Worm (Caenorhabditis elegans) whole organism, early embryonic: Measurements from ENCODE around the gene C47E8.11.
A peak's percentile ranks its signal among the peaks of the same experiment; 100 is the strongest.

ENCODE experiments used
- B0310.2 ChIP-seq: sonication (generic microtip); optimal IDR thresholded peaks from 2 replicates; lab custom pipeline; 2016; ENCODE audit warnings: mild to moderate bottlenecking, missing genetic modification characterization, missing compliant biosample characterization
- F13C5.2 ChIP-seq: sonication (generic microtip); optimal IDR thresholded peaks from 2 replicates; lab custom pipeline; 2017; ENCODE audit warnings: mild to moderate bottlenecking, missing genetic modification characterization, inconsistent platforms, missing compliant biosample characterization
- aly-1 ChIP-seq: sonication (generic microtip); optimal IDR thresholded peaks from 2 replicates; lab custom pipeline; 2016; ENCODE audit warnings: missing genetic modification characterization, missing compliant biosample characterization
- ama-1 ChIP-seq: fragments of 150-350 bp; optimal IDR thresholded peaks from 2 replicates; lab custom pipeline; 2014
- ceh-13 ChIP-seq: fragments of 200-800 bp; sonication (Bioruptor generic); optimal IDR thresholded peaks from 2 replicates; lab custom pipeline; 2018; ENCODE audit warnings: mild to moderate bottlenecking, missing genetic modification characterization, missing compliant biosample characterization
- ceh-36 ChIP-seq: sonication (generic microtip); optimal IDR thresholded peaks from 2 replicates; lab custom pipeline; 2016; ENCODE audit warnings: missing genetic modification characterization, inconsistent platforms, missing compliant biosample characterization
- ets-7 ChIP-seq: sonication (generic microtip); optimal IDR thresholded peaks from 2 replicates; lab custom pipeline; 2016; ENCODE audit warnings: missing genotype, missing genetic modification characterization, missing compliant biosample characterization
- flt-1 ChIP-seq: fragments of 200-800 bp; sonication (Bioruptor generic); IDR thresholded peaks from 2 replicates; pipeline ENCODE4 v1.3.6; 2022; ENCODE audit warnings: missing genetic modification characterization, missing compliant biosample characterization
- hmbx-1 ChIP-seq: sonication (generic microtip); optimal IDR thresholded peaks from 2 replicates; lab custom pipeline; 2016; ENCODE audit warnings: mild to moderate bottlenecking, missing genetic modification characterization, missing compliant biosample characterization
- hmg-4 ChIP-seq: fragments of 200-800 bp; sonication (Bioruptor generic); optimal IDR thresholded peaks from 2 replicates; lab custom pipeline; 2018; ENCODE audit warnings: mild to moderate bottlenecking, missing genetic modification characterization, missing compliant biosample characterization
- hnd-1 ChIP-seq: sonication (generic microtip); optimal IDR thresholded peaks from 2 replicates; lab custom pipeline; 2016; ENCODE audit warnings: missing genetic modification characterization, missing compliant biosample characterization
- pes-1 ChIP-seq: fragments of 200-800 bp; sonication (Bioruptor generic); IDR thresholded peaks from 2 replicates; pipeline ENCODE4 v1.3.6; 2022; ENCODE audit warnings: missing genetic modification reagents, missing genetic modification characterization, missing compliant biosample characterization
- scrt-1 ChIP-seq: fragments of 200-800 bp; sonication (Bioruptor generic); IDR thresholded peaks from 2 replicates; pipeline ENCODE4 v1.3.6; 2022; ENCODE audit warnings: missing genetic modification characterization, missing compliant biosample characterization
- sea-1 ChIP-seq: fragments of 200-800 bp; sonication (Bioruptor generic); conservative IDR thresholded peaks from 2 replicates; pipeline ENCODE4 v1.3.6; 2022; ENCODE audit warnings: missing genetic modification characterization, missing compliant biosample characterization
- tbx-11 ChIP-seq: fragments of 200-800 bp; sonication (Bioruptor generic); IDR thresholded peaks from 2 replicates; pipeline ENCODE4 v1.3.6; 2022; ENCODE audit warnings: missing genetic modification characterization, missing compliant biosample characterization
- tbx-37 ChIP-seq: fragments of 200-800 bp; sonication (Bioruptor generic); conservative IDR thresholded peaks from 2 replicates; pipeline ENCODE4 v1.3.6; 2022; ENCODE audit warnings: missing genetic modification reagents, missing genetic modification characterization, missing compliant biosample characterization
- tra-4 ChIP-seq: sonication (generic microtip); optimal IDR thresholded peaks from 2 replicates; lab custom pipeline; 2017; ENCODE audit warnings: missing genetic modification characterization, missing compliant biosample characterization

Gene C47E8.11

ce11 chrV:14688097-14688912 lies at the start of gene C47E8.11:
C47E8.11 (plus strand) TSS chrV:14688616.
- peak; percentile 58 for TF ChIP-seq ama-1 (lab: Kevin White, UChicago)
- no peak for TF ChIP-seq B0310.2 (tag; lab: Kevin White, UChicago)
- no peak for TF ChIP-seq flt-1 (GFP tag; lab: Robert Waterston, UW)
- peak; percentile 30 for TF ChIP-seq ets-7 (tag; lab: Kevin White, UChicago)
- TF ChIP-seq aly-1 (tag; lab: Kevin White, UChicago), result no peak

ce11 chrV:14640071-14640470 lies 48.3 kb upstream of the C47E8.11 start, which contains the start of gene F43D2.7:
F43D2.7 (minus strand) TSS chrV:14640171.
- TF ChIP-seq aly-1 (tag; lab: Kevin White, UChicago), result no peak
- TF ChIP-seq ama-1 (lab: Kevin White, UChicago), result no peak
- TF ChIP-seq tbx-11 (GFP tag; lab: Robert Waterston, UW), result no peak
- TF ChIP-seq scrt-1 (GFP tag; lab: Robert Waterston, UW), result no peak
- no peak for TF ChIP-seq hmg-4 (GFP tag; lab: Kevin White, UChicago)
- TF ChIP-seq ceh-36 (tag; lab: Kevin White, UChicago), result no peak
- no peak for TF ChIP-seq flt-1 (GFP tag; lab: Robert Waterston, UW)
- TF ChIP-seq F13C5.2 (tag; lab: Kevin White, UChicago), result no peak
- no peak for TF ChIP-seq hmbx-1 (tag; lab: Kevin White, UChicago)
- no peak for TF ChIP-seq B0310.2 (tag; lab: Kevin White, UChicago)
- TF ChIP-seq tra-4, result no peak
- no peak for TF ChIP-seq ceh-13
- no peak for TF ChIP-seq ets-7 (tag; lab: Kevin White, UChicago)
- no peak for TF ChIP-seq tbx-37 (GFP tag; lab: Robert Waterston, UW)
- no peak for TF ChIP-seq pes-1 (GFP tag; lab: Robert Waterston, UW)
- no peak for TF ChIP-seq hnd-1

DNA sequence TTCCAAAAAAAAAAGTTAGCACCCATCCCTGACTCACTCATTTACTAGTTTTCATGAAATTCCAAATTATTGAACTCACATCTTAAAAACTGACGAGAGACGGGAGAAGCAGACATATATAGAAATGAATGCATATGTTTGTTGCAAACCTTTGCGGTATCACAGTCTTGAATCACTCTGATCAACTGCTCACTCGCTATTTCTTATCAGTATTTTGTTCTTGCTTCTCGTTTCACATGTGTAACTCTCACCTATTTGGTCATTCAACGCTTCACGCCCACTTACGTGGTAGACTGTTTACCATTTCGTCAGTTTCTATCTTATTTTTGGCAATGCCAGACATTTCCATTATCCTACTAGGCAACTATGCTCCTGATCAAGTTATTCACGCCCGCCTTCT lies 47.6 kb upstream of the C47E8.11 start, which contains the start of gene C54G10.1:
Gene C54G10.1, plus strand, starts transcription at position 333 of the 400 bp plus-strand sequence.
- TF ChIP-seq tbx-11 (GFP tag; lab: Robert Waterston, UW), result no peak
- TF ChIP-seq ceh-36 (tag; lab: Kevin White, UChicago), result no peak
- TF ChIP-seq tbx-37 (GFP tag; lab: Robert Waterston, UW), result no peak
- TF ChIP-seq flt-1 (GFP tag; lab: Robert Waterston, UW), result no peak

DNA sequence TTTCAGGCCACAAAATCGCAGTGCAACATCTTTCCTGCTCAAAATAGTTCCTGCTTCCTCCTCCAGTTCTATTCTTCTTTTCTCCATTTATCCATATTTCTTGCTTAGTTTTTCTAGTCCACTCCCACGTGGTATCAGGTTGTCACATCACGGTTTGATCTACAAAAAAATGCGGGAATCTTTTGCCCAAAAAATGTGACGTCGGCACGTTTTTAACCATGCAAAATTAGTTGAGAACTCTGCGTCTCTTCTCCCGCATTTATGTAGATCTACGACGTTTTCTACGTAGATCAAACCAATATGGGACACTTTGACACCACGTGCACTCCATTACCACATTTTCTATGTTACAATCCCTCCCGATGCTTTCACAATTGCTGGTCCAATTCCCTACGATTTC lies 46.4 kb upstream of the C47E8.11 start:
- TF ChIP-seq pes-1 (GFP tag; lab: Robert Waterston, UW) (no peak), ceh-13 (no peak), sea-1 (GFP tag; lab: Robert Waterston, UW) (no peak), hnd-1 (no peak), tbx-11 (GFP tag; lab: Robert Waterston, UW) (no peak), tbx-37 (GFP tag; lab: Robert Waterston, UW) (no peak), ceh-36 (tag; lab: Kevin White, UChicago) (no peak)

DNA sequence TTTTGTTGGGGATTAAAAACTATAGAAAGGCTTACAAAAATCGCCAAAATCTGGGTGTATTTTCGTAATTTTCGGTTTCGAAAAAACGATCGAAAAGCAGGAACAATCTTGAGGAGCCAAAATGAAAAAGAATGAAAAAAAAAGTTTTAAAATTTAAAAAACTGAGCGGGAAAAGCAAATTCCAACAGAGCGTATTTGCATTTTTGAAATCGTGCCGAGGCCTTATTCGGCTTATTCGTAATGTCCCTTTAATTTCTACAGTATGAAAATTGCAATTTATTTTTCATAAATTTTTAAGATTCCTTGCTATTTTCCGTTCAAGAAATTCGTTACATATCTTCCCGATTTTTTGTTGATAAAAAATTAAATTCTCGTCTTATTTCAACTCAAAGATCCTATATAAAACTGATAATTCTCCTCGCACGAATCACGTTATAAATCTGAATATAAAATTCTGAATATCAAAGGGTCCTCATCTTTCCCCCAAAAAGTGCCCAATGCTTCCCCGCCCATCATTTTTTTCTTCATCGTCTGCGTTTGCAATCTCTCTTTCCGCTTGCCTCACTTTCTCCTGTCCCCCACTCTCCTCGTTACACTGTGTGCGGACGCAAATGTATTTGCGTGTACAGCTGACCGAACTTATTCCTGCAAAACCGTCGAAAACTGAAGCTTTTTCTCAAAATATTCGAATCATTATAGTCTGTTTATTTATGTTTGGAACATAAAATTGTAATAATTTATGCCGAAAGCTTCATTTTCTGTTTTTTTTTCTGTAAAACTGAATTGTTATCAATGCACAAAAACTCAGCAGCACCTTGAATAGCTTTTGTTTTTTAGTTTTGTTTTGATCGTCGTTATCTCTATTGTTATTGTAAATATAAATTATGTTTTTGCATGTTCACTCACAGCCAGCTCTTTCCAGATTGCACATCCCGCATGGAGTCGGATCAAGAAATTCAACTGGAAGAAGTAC lies 42.3 kb upstream of the C47E8.11 start, which contains the start of the genes rfc-1 and pmp-3:
Gene rfc-1, minus strand, starts transcription at position 163 of the 973 bp plus-strand sequence.
Gene pmp-3, plus strand, starts transcription at position 923 of the 973 bp plus-strand sequence.
- TF ChIP-seq flt-1 (GFP tag; lab: Robert Waterston, UW) (0 out of 2 replicates have a peak, but pooled peaks have one; percentile 25), hmg-4 (GFP tag; lab: Kevin White, UChicago) (peak; percentile 36), aly-1 (tag; lab: Kevin White, UChicago) (no peak)

ce11 chrV:14648825-14649224 lies 39.6 kb upstream of the C47E8.11 start:
- no peak for TF ChIP-seq tbx-37 (GFP tag; lab: Robert Waterston, UW)
- TF ChIP-seq hmbx-1 (tag; lab: Kevin White, UChicago), result no peak
- TF ChIP-seq ceh-36 (tag; lab: Kevin White, UChicago), result no peak
- TF ChIP-seq ets-7 (tag; lab: Kevin White, UChicago), result no peak
- TF ChIP-seq scrt-1 (GFP tag; lab: Robert Waterston, UW), result no peak
- no peak for TF ChIP-seq flt-1 (GFP tag; lab: Robert Waterston, UW)
- no peak for TF ChIP-seq ama-1 (lab: Kevin White, UChicago)
- TF ChIP-seq tbx-11 (GFP tag; lab: Robert Waterston, UW), result no peak
- no peak for TF ChIP-seq sea-1 (GFP tag; lab: Robert Waterston, UW)
- no peak for TF ChIP-seq hnd-1
- no peak for TF ChIP-seq hmg-4 (GFP tag; lab: Kevin White, UChicago)
- no peak for TF ChIP-seq F13C5.2 (tag; lab: Kevin White, UChicago)
- TF ChIP-seq B0310.2 (tag; lab: Kevin White, UChicago), result no peak
- TF ChIP-seq aly-1 (tag; lab: Kevin White, UChicago), result no peak

- TF ChIP-seq tra-4, result no peak
- no peak for TF ChIP-seq hnd-1
- TF ChIP-seq tbx-11 (GFP tag; lab: Robert Waterston, UW), result no peak
- TF ChIP-seq pes-1 (GFP tag; lab: Robert Waterston, UW), result no peak
- TF ChIP-seq hmg-4 (GFP tag; lab: Kevin White, UChicago), result no peak
These were observed 38.5 kb upstream of the C47E8.11 start for ce11 chrV:14649929-14650328.
